Fruit fly (Drosophila melanogaster): ENCODE measurements around the gene Pitslre.

Gene Pitslre

dm6 chr3L:20758583-20758982, 12.7 kb upstream of the Pitslre start, which contains the start of gene CG43251:
TSS of gene CG43251 (plus strand) at chr3L:20758883.
- no peak for TF ChIP-seq CG17801 (GFP tag; optimal IDR thresholded peaks at IDR 0.05; ENCODE audit: partially characterized antibody)

dm6 chr3L:20761482-20761881, 9.8 kb upstream of the Pitslre start:
- no peak for TF ChIP-seq CG17801 (GFP tag; optimal IDR thresholded peaks at IDR 0.05; ENCODE audit: partially characterized antibody)

- TF ChIP-seq CG17801 (GFP tag; optimal IDR thresholded peaks at IDR 0.05; ENCODE audit: partially characterized antibody): no peak
Observed at dm6 chr3L:20767227-20767626, 4.1 kb upstream of the Pitslre start.

- TF ChIP-seq CG17801 (GFP tag; optimal IDR thresholded peaks at IDR 0.05; ENCODE audit: partially characterized antibody): no peak
Observed at dm6 chr3L:20769350-20769749, 2.0 kb upstream of the Pitslre start, which contains the start of the genes CG4074 and CG4186. TSS of gene CG4074 (minus strand) at chr3L:20769500. TSS of gene CG4186 (plus strand) at chr3L:20769586.

dm6 chr3L:20771891-20772646, 741 bp downstream of the Pitslre start:
- peak; percentile 71 for TF ChIP-seq CG17801 (GFP tag; optimal IDR thresholded peaks at IDR 0.05; ENCODE audit: partially characterized antibody)

dm6 chr3L:20772647-20773015, 1.3 kb downstream of the Pitslre start:
- no peak for TF ChIP-seq CG17801 (GFP tag; optimal IDR thresholded peaks at IDR 0.05; ENCODE audit: partially characterized antibody)

dm6 chr3L:20777496-20777895, 6.2 kb downstream of the Pitslre start:
- TF ChIP-seq CG17801 (GFP tag; optimal IDR thresholded peaks at IDR 0.05; ENCODE audit: partially characterized antibody): no peak

- TF ChIP-seq CG17801 (GFP tag; optimal IDR thresholded peaks at IDR 0.05; ENCODE audit: partially characterized antibody): peak; percentile 41
Observed at dm6 chr3L:20778224-20779063, 7.1 kb downstream of the Pitslre start, which contains the start of the genes Pex16 and Pex14. TSS of gene Pex16 (minus strand) at chr3L:20778264. TSS of gene Pex14 (plus strand) at chr3L:20778799.

dm6 chr3L:20784394-20784793, 13.1 kb downstream of the Pitslre start:
- TF ChIP-seq CG17801 (GFP tag; optimal IDR thresholded peaks at IDR 0.05; ENCODE audit: partially characterized antibody): no peak

- no peak for TF ChIP-seq CG17801 (GFP tag; optimal IDR thresholded peaks at IDR 0.05; ENCODE audit: partially characterized antibody)
Observed at dm6 chr3L:20784812-20785671, 13.7 kb downstream of the Pitslre start.

dm6 chr3L:20785742-20786427, 14.6 kb downstream of the Pitslre start, which contains the start of gene Pcif1:
TSS of gene Pcif1 (minus strand) at chr3L:20786197.
- peak; percentile 60 for TF ChIP-seq CG17801 (GFP tag; optimal IDR thresholded peaks at IDR 0.05; ENCODE audit: partially characterized antibody)

dm6 chr3L:20787835-20788380, 16.6 kb downstream of the Pitslre start, which contains the start of gene CG11396:
TSS of gene CG11396 (minus strand) at chr3L:20788137.
- TF ChIP-seq CG17801 (GFP tag; optimal IDR thresholded peaks at IDR 0.05; ENCODE audit: partially characterized antibody): peak; percentile 3

dm6 chr3L:20789299-20789698, 18.0 kb downstream of the Pitslre start:
- TF ChIP-seq CG17801 (GFP tag; optimal IDR thresholded peaks at IDR 0.05; ENCODE audit: partially characterized antibody): no peak

dm6 chr3L:20792693-20793092, 21.4 kb downstream of the Pitslre start, which contains the start of gene Six4:
TSS of gene Six4 (minus strand) at chr3L:20792777.
- TF ChIP-seq CG17801 (GFP tag; optimal IDR thresholded peaks at IDR 0.05; ENCODE audit: partially characterized antibody): no peak
